Fruit fly (Drosophila melanogaster) whole organism, embryonic: Measurements from ENCODE around the gene CG13041.

Source experiments
- Ada2b ChIP-seq: fragments of 200-800 bp; sonication (Bioruptor generic); IDR thresholded peaks from 2 replicates; pipeline ENCODE4 v1.3.6; 2022; ENCODE audit warnings: missing biosample characterization, missing genetic modification characterization
- Bteb2 ChIP-seq: fragments of 200-800 bp; sonication (Bioruptor generic); optimal IDR thresholded peaks from 2 replicates; lab custom pipeline; 2016; ENCODE audit warnings: missing biosample characterization, missing genetic modification characterization
- CG10565 ChIP-seq: fragments of 200-800 bp; sonication (Bioruptor generic); optimal IDR thresholded peaks from 3 replicates; lab custom pipeline; 2016; ENCODE audit warnings: missing biosample characterization, mild to moderate bottlenecking, missing genetic modification characterization
- CG10979 ChIP-seq: fragments of 200-800 bp; sonication (Bioruptor generic); optimal IDR thresholded peaks from 2 replicates; lab custom pipeline; 2018; ENCODE audit warnings: missing biosample characterization, mild to moderate bottlenecking, missing genetic modification characterization, moderate library complexity
- CG11247 ChIP-seq: fragments of 200-800 bp; sonication (Bioruptor generic); IDR thresholded peaks from 2 replicates; pipeline ENCODE4 v1.3.6; 2022; ENCODE audit warnings: missing biosample characterization, missing genetic modification characterization
- CG1233 ChIP-seq: fragments of 200-800 bp; sonication (Bioruptor generic); optimal IDR thresholded peaks from 4 replicates; lab custom pipeline; 2018; ENCODE audit warnings: missing biosample characterization, mild to moderate bottlenecking, missing genetic modification characterization
- CG13296 ChIP-seq: fragments of 200-800 bp; sonication (Bioruptor generic); optimal IDR thresholded peaks from 3 replicates; lab custom pipeline; 2018; ENCODE audit warnings: missing biosample characterization, mild to moderate bottlenecking, missing genetic modification characterization
- CG13424 ChIP-seq: fragments of 200-800 bp; sonication (Bioruptor generic); optimal IDR thresholded peaks from 2 replicates; lab custom pipeline; 2019; ENCODE audit warnings: missing biosample characterization, mild to moderate bottlenecking, missing genetic modification characterization, moderate library complexity
- CG15269 ChIP-seq: fragments of 200-800 bp; sonication (Bioruptor generic); optimal IDR thresholded peaks from 2 replicates; lab custom pipeline; 2018; ENCODE audit warnings: missing biosample characterization, mild to moderate bottlenecking, missing genetic modification characterization, moderate library complexity
- CG15696 ChIP-seq: fragments of 200-800 bp; sonication (Bioruptor generic); optimal IDR thresholded peaks from 2 replicates; lab custom pipeline; 2019; ENCODE audit warnings: missing biosample characterization, mild to moderate bottlenecking, missing genetic modification characterization, moderate library complexity
- CG16779 ChIP-seq: fragments of 200-800 bp; sonication (Bioruptor generic); IDR thresholded peaks from 2 replicates; pipeline ENCODE4 v1.3.6; 2022; ENCODE audit warnings: missing biosample characterization, missing genetic modification characterization
- CG17361 ChIP-seq: fragments of 200-800 bp; sonication (Bioruptor generic); IDR thresholded peaks from 3 replicates; pipeline ENCODE4 v1.3.6; 2022; ENCODE audit warnings: missing biosample characterization, missing genetic modification characterization
- CG17568 ChIP-seq: fragments of 200-800 bp; sonication (Bioruptor generic); optimal IDR thresholded peaks from 2 replicates; lab custom pipeline; 2018; ENCODE audit warnings: missing biosample characterization, mild to moderate bottlenecking, missing genetic modification characterization, moderate library complexity
- CG3163 ChIP-seq: fragments of 200-800 bp; sonication (Bioruptor generic); optimal IDR thresholded peaks from 3 replicates; lab custom pipeline; 2016; ENCODE audit warnings: missing biosample characterization, missing genetic modification characterization
- CG3838 ChIP-seq: fragments of 200-800 bp; sonication (Bioruptor generic); optimal IDR thresholded peaks from 3 replicates; lab custom pipeline; 2016; ENCODE audit warnings: missing biosample characterization, missing genetic modification characterization
- CG42726 ChIP-seq: fragments of 200-800 bp; sonication (Bioruptor generic); IDR thresholded peaks from 2 replicates; pipeline ENCODE4 v1.3.6; 2022; ENCODE audit warnings: missing biosample characterization, missing genetic modification characterization; ENCODE audit not compliant: partially characterized antibody
- CG43689 ChIP-seq: fragments of 200-800 bp; sonication (Bioruptor generic); IDR thresholded peaks from 2 replicates; pipeline ENCODE4 v1.3.6; 2022; ENCODE audit warnings: missing biosample characterization, missing genetic modification characterization
- CG6791 ChIP-seq: fragments of 200-800 bp; sonication (Bioruptor generic); IDR thresholded peaks from 3 replicates; pipeline ENCODE4 v1.3.6; 2022; ENCODE audit warnings: missing biosample characterization, missing genetic modification characterization; ENCODE audit not compliant: partially characterized antibody
- CG7987 ChIP-seq: fragments of 200-800 bp; sonication (Bioruptor generic); optimal IDR thresholded peaks from 2 replicates; lab custom pipeline; 2018; ENCODE audit warnings: missing biosample characterization, mild to moderate bottlenecking, missing genetic modification characterization, moderate library complexity
- CG8089 ChIP-seq: fragments of 200-800 bp; sonication (Bioruptor generic); optimal IDR thresholded peaks from 3 replicates; lab custom pipeline; 2016; ENCODE audit warnings: missing biosample characterization, missing genetic modification characterization
- CG9215 ChIP-seq: fragments of 200-800 bp; sonication (Bioruptor generic); IDR thresholded peaks from 2 replicates; pipeline ENCODE4 v1.3.6; 2022; ENCODE audit warnings: missing biosample characterization, missing genetic modification characterization
- CG9727 ChIP-seq: fragments of 200-800 bp; sonication (Bioruptor generic); optimal IDR thresholded peaks from 3 replicates; lab custom pipeline; 2017; ENCODE audit warnings: missing biosample characterization, mild to moderate bottlenecking, missing genetic modification characterization
- D19A ChIP-seq: fragments of 200-800 bp; optimal IDR thresholded peaks from 3 replicates; lab custom pipeline; 2019; ENCODE audit warnings: missing biosample characterization, mild to moderate bottlenecking, missing genetic modification characterization, moderate library complexity
- Dfd ChIP-seq, 2 experiments: fragments of >200 bp; optimal IDR thresholded peaks; 2 replicates each; lab custom pipeline; 2017; ENCODE audit warnings: missing biosample characterization in 2 of 2, missing genetic modification characterization in 2 of 2
- Dp ChIP-seq: fragments of 200-800 bp; sonication (Bioruptor generic); optimal IDR thresholded peaks from 2 replicates; lab custom pipeline; 2018; ENCODE audit warnings: missing biosample characterization, mild to moderate bottlenecking, missing genetic modification characterization, moderate library complexity
- Fer1 ChIP-seq: fragments of 200-800 bp; sonication (Bioruptor generic); optimal IDR thresholded peaks from 2 replicates; lab custom pipeline; 2017; ENCODE audit warnings: missing biosample characterization, mild to moderate bottlenecking, missing genetic modification characterization
- HLHmδ ChIP-seq: fragments of 200-800 bp; sonication (Bioruptor generic); optimal IDR thresholded peaks from 2 replicates; lab custom pipeline; 2018; ENCODE audit warnings: missing biosample characterization, mild to moderate bottlenecking, missing genetic modification characterization, moderate library complexity
- HmgD ChIP-seq: fragments of 200-800 bp; sonication (Bioruptor generic); optimal IDR thresholded peaks from 3 replicates; lab custom pipeline; 2016; ENCODE audit warnings: missing biosample characterization, missing genetic modification characterization
- MESR4 ChIP-seq: fragments of 200-800 bp; sonication (Bioruptor generic); optimal IDR thresholded peaks from 2 replicates; lab custom pipeline; 2018; ENCODE audit warnings: missing biosample characterization, mild to moderate bottlenecking, missing genetic modification characterization, moderate library complexity
- Oaz ChIP-seq: fragments of 200-800 bp; sonication (Bioruptor generic); IDR thresholded peaks from 2 replicates; pipeline ENCODE4 v1.3.6; 2022; ENCODE audit warnings: missing biosample characterization, missing genetic modification characterization
- Pdp1 ChIP-seq, 2 experiments: fragments of 200-800 bp; sonication (Bioruptor generic); optimal IDR thresholded peaks; 3 replicates each; lab custom pipeline; 2016; ENCODE audit warnings: missing biosample characterization in 2 of 2, missing genetic modification characterization in 2 of 2, mild to moderate bottlenecking in 1 of 2, moderate library complexity in 1 of 2
- Ptx1 ChIP-seq: fragments of 200-800 bp; sonication (Bioruptor generic); IDR thresholded peaks from 2 replicates; pipeline ENCODE4 v1.3.6; 2022; ENCODE audit warnings: missing biosample characterization, missing genetic modification characterization
- Stat92E ChIP-seq, 3 experiments: fragments of >200 bp in 2 of 3; fragments of 200-800 bp in 1 of 3; sonication (Bioruptor generic) in 1 of 3; optimal IDR thresholded peaks; 2 replicates each; lab custom pipeline; 2017 to 2019; ENCODE audit warnings: missing biosample characterization in 3 of 3, missing genetic modification characterization in 3 of 3, mild to moderate bottlenecking in 1 of 3, moderate library complexity in 1 of 3
- bbx ChIP-seq: fragments of 200-800 bp; sonication (Bioruptor generic); IDR thresholded peaks from 2 replicates; pipeline ENCODE4 v1.3.6; 2022; ENCODE audit warnings: missing biosample characterization, missing genetic modification characterization; ENCODE audit not compliant: partially characterized antibody
- crp ChIP-seq, 2 experiments: fragments of 200-800 bp; sonication (Bioruptor generic); optimal IDR thresholded peaks; 2 replicates in 1 of 2; 3 replicates in 1 of 2; lab custom pipeline; 2017; ENCODE audit warnings: missing biosample characterization in 2 of 2, missing genetic modification characterization in 2 of 2, mild to moderate bottlenecking in 1 of 2, moderate library complexity in 1 of 2
- da ChIP-seq: fragments of 200-800 bp; sonication (Bioruptor generic); optimal IDR thresholded peaks from 2 replicates; lab custom pipeline; 2016; ENCODE audit warnings: missing biosample characterization, missing genetic modification characterization
- ewg ChIP-seq: fragments of 200-800 bp; sonication (Bioruptor generic); optimal IDR thresholded peaks from 3 replicates; lab custom pipeline; 2017; ENCODE audit warnings: mild to moderate bottlenecking, missing biosample characterization, missing genetic modification reagents, missing genetic modification characterization
- fru ChIP-seq: fragments of >200 bp; optimal IDR thresholded peaks from 2 replicates; lab custom pipeline; 2017
- knrl ChIP-seq: fragments of 200-800 bp; sonication (Bioruptor generic); IDR thresholded peaks from 3 replicates; pipeline ENCODE4 v1.3.6; 2022; ENCODE audit warnings: missing biosample characterization, missing genetic modification characterization; ENCODE audit not compliant: partially characterized antibody
- lmd ChIP-seq: fragments of 200-800 bp; sonication (Bioruptor generic); IDR thresholded peaks from 2 replicates; pipeline ENCODE4 v1.3.6; 2022; ENCODE audit warnings: missing biosample characterization, missing genetic modification characterization
- luna ChIP-seq: fragments of 200-800 bp; sonication (Bioruptor generic); optimal IDR thresholded peaks from 2 replicates; lab custom pipeline; 2016; ENCODE audit warnings: missing biosample characterization, missing genetic modification characterization
- otp ChIP-seq: fragments of 200-800 bp; sonication (Bioruptor generic); IDR thresholded peaks from 3 replicates; pipeline ENCODE4, ENCODE4 v1.3.6; 2022; ENCODE audit warnings: missing biosample characterization, missing genetic modification characterization
- pita ChIP-seq: fragments of 200-800 bp; sonication (Bioruptor generic); optimal IDR thresholded peaks from 2 replicates; lab custom pipeline; 2017; ENCODE audit warnings: missing biosample characterization, mild to moderate bottlenecking, missing genetic modification characterization
- pros ChIP-seq: fragments of 200-800 bp; sonication (Bioruptor generic); optimal IDR thresholded peaks from 3 replicates; lab custom pipeline; 2019; ENCODE audit warnings: missing biosample characterization, mild to moderate bottlenecking, missing genetic modification characterization, moderate library complexity
- ro ChIP-seq: fragments of 200-800 bp; sonication (Bioruptor generic); IDR thresholded peaks from 2 replicates; pipeline ENCODE4 v1.3.6; 2022; ENCODE audit warnings: missing biosample characterization, missing genetic modification characterization
- row ChIP-seq: fragments of 200-800 bp; sonication (Bioruptor generic); IDR thresholded peaks from 3 replicates; pipeline ENCODE4 v1.3.6; 2022; ENCODE audit warnings: missing biosample characterization, missing genetic modification characterization
- sens-2 ChIP-seq: fragments of 200-800 bp; sonication (Bioruptor generic); IDR thresholded peaks from 2 replicates; pipeline ENCODE4 v1.3.6; 2022; ENCODE audit warnings: missing biosample characterization, missing genetic modification characterization
- slou ChIP-seq: fragments of 200-800 bp; sonication (Bioruptor generic); optimal IDR thresholded peaks from 3 replicates; lab custom pipeline; 2016; ENCODE audit warnings: missing biosample characterization, missing genetic modification characterization
- sna ChIP-seq: fragments of 200-800 bp; sonication (Bioruptor generic); IDR thresholded peaks from 2 replicates; pipeline ENCODE4 v1.3.6; 2022; ENCODE audit warnings: missing biosample characterization, missing genetic modification characterization; ENCODE audit not compliant: partially characterized antibody
- trem ChIP-seq: fragments of 200-800 bp; optimal IDR thresholded peaks from 3 replicates; lab custom pipeline; 2019; ENCODE audit warnings: missing biosample characterization, mild to moderate bottlenecking, missing genetic modification characterization, moderate library complexity
- tup ChIP-seq: fragments of 200-800 bp; sonication (Bioruptor generic); optimal IDR thresholded peaks from 2 replicates; lab custom pipeline; 2016; ENCODE audit warnings: missing biosample characterization, mild to moderate bottlenecking, missing genetic modification characterization, moderate library complexity

Gene CG13041

DNA sequence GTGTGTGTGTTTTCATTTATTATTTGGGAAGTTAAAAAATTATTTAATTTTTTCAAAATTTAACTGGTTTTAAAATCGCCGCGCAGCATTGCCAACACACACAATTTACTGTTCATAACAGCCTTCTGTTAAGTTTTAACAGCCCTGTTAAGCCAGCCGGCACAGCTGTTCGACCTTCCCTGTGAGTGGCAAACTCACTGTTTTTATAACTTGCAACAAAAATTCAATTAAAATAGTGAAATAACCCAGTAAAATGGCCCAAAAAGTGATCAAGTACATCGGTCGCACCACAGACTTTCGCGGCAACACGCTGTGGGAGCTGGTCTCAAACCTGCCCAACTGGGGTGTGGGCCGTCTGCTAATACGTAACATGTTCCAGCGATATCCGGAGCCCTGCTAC, 28.6 kb upstream of the CG13041 start, which contains the start of gene mRpS34 (continued):
- TF ChIP-seq Dfd (GFP tag; optimal IDR thresholded peaks at IDR 0.05; lab: Kevin White, UChicago) (no peak), luna (GFP tag; lab: Kevin White, UChicago) (no peak), CG10565 (GFP tag; lab: Kevin White, UChicago) (no peak), CG13296 (GFP tag; lab: Kevin White, UChicago) (no peak), slou (GFP tag; lab: Kevin White, UChicago) (no peak), HLHmδ (GFP tag; lab: Kevin White, UChicago) (no peak), otp (no peak), lmd (GFP tag; lab: Robert Waterston, UW) (no peak), sens-2 (no peak), Ada2b (no peak), pita (GFP tag; lab: Kevin White, UChicago) (no peak), CG13424 (tag; lab: Kevin White, UChicago) (no peak), Dp (GFP tag; lab: Kevin White, UChicago) (peak; percentile 66), CG43689 (no peak), fru (no peak), Bteb2 (GFP tag; lab: Kevin White, UChicago) (no peak), ro (GFP tag; lab: Robert Waterston, UW) (no peak), row (GFP tag; lab: Robert Waterston, UW) (no peak), CG3838 (GFP tag; lab: Kevin White, UChicago) (no peak), CG15696 (tag; lab: Kevin White, UChicago) (no peak), Stat92E (GFP tag; optimal IDR thresholded peaks at IDR 0.05; lab: Kevin White, UChicago) (no peak), tup (GFP tag; lab: Kevin White, UChicago) (no peak), CG42726 (GFP tag; lab: Robert Waterston, UW) (no peak), CG8089 (GFP tag; lab: Kevin White, UChicago) (no peak), Pdp1 (GFP tag; optimal IDR thresholded peaks at IDR 0.05; lab: Kevin White, UChicago) (peak in 1 of 2 experiments; percentile 85), crp (GFP tag; optimal IDR thresholded peaks at IDR 0.05; lab: Kevin White, UChicago) (peak; percentile 31 to 87), da (no peak), knrl (GFP tag; lab: Robert Waterston, UW) (no peak), CG15269 (tag; lab: Kevin White, UChicago) (no peak), CG16779 (GFP tag; lab: Robert Waterston, UW) (no peak), ewg (no peak), Oaz (GFP tag; lab: Robert Waterston, UW) (no peak), CG11247 (GFP tag; lab: Robert Waterston, UW) (no peak), Fer1 (GFP tag; lab: Kevin White, UChicago) (no peak), CG9215 (GFP tag; lab: Robert Waterston, UW) (peak; percentile 90), CG3163 (GFP tag; lab: Kevin White, UChicago) (no peak), CG10979 (tag; lab: Kevin White, UChicago) (no peak), HmgD (GFP tag; lab: Kevin White, UChicago) (no peak), CG17361 (GFP tag; lab: Robert Waterston, UW) (no peak), pros (no peak), CG1233 (GFP tag; lab: Kevin White, UChicago) (no peak), trem (tag; lab: Kevin White, UChicago) (peak; percentile 63), CG17568 (GFP tag; lab: Kevin White, UChicago) (no peak), D19A (no peak), MESR4 (GFP tag; lab: Kevin White, UChicago) (peak; percentile 81), CG7987 (no peak), bbx (GFP tag; lab: Robert Waterston, UW) (peak; percentile 19; the same call in 1 of the 2 replicates), Ptx1 (GFP tag; lab: Robert Waterston, UW) (no peak), CG6791 (GFP tag; lab: Robert Waterston, UW) (peak; percentile 23; the same call in 1 of the 3 replicates), CG9727 (GFP tag; lab: Kevin White, UChicago) (no peak), sna (GFP tag; lab: Robert Waterston, UW) (no peak)
